Worm (Caenorhabditis elegans) whole organism, early embryonic: ENCODE results near the gene T24H10.1.

ENCODE experiments used
- B0310.2 ChIP-seq: sonication (generic microtip); optimal IDR thresholded peaks from 2 replicates; lab custom pipeline; 2016; ENCODE audit warnings: mild to moderate bottlenecking, missing genetic modification characterization, missing compliant biosample characterization
- F13C5.2 ChIP-seq: sonication (generic microtip); optimal IDR thresholded peaks from 2 replicates; lab custom pipeline; 2017; ENCODE audit warnings: mild to moderate bottlenecking, missing genetic modification characterization, inconsistent platforms, missing compliant biosample characterization
- aly-1 ChIP-seq: sonication (generic microtip); optimal IDR thresholded peaks from 2 replicates; lab custom pipeline; 2016; ENCODE audit warnings: missing genetic modification characterization, missing compliant biosample characterization
- ama-1 ChIP-seq: fragments of 150-350 bp; optimal IDR thresholded peaks from 2 replicates; lab custom pipeline; 2014
- ceh-13 ChIP-seq: fragments of 200-800 bp; sonication (Bioruptor generic); optimal IDR thresholded peaks from 2 replicates; lab custom pipeline; 2018; ENCODE audit warnings: mild to moderate bottlenecking, missing genetic modification characterization, missing compliant biosample characterization
- ceh-36 ChIP-seq: sonication (generic microtip); optimal IDR thresholded peaks from 2 replicates; lab custom pipeline; 2016; ENCODE audit warnings: missing genetic modification characterization, inconsistent platforms, missing compliant biosample characterization
- ets-7 ChIP-seq: sonication (generic microtip); optimal IDR thresholded peaks from 2 replicates; lab custom pipeline; 2016; ENCODE audit warnings: missing genotype, missing genetic modification characterization, missing compliant biosample characterization
- flt-1 ChIP-seq: fragments of 200-800 bp; sonication (Bioruptor generic); IDR thresholded peaks from 2 replicates; pipeline ENCODE4 v1.3.6; 2022; ENCODE audit warnings: missing genetic modification characterization, missing compliant biosample characterization
- hmbx-1 ChIP-seq: sonication (generic microtip); optimal IDR thresholded peaks from 2 replicates; lab custom pipeline; 2016; ENCODE audit warnings: mild to moderate bottlenecking, missing genetic modification characterization, missing compliant biosample characterization
- hmg-4 ChIP-seq: fragments of 200-800 bp; sonication (Bioruptor generic); optimal IDR thresholded peaks from 2 replicates; lab custom pipeline; 2018; ENCODE audit warnings: mild to moderate bottlenecking, missing genetic modification characterization, missing compliant biosample characterization
- hnd-1 ChIP-seq: sonication (generic microtip); optimal IDR thresholded peaks from 2 replicates; lab custom pipeline; 2016; ENCODE audit warnings: missing genetic modification characterization, missing compliant biosample characterization
- pes-1 ChIP-seq: fragments of 200-800 bp; sonication (Bioruptor generic); IDR thresholded peaks from 2 replicates; pipeline ENCODE4 v1.3.6; 2022; ENCODE audit warnings: missing genetic modification reagents, missing genetic modification characterization, missing compliant biosample characterization
- scrt-1 ChIP-seq: fragments of 200-800 bp; sonication (Bioruptor generic); IDR thresholded peaks from 2 replicates; pipeline ENCODE4 v1.3.6; 2022; ENCODE audit warnings: missing genetic modification characterization, missing compliant biosample characterization
- sea-1 ChIP-seq: fragments of 200-800 bp; sonication (Bioruptor generic); conservative IDR thresholded peaks from 2 replicates; pipeline ENCODE4 v1.3.6; 2022; ENCODE audit warnings: missing genetic modification characterization, missing compliant biosample characterization
- tbx-11 ChIP-seq: fragments of 200-800 bp; sonication (Bioruptor generic); IDR thresholded peaks from 2 replicates; pipeline ENCODE4 v1.3.6; 2022; ENCODE audit warnings: missing genetic modification characterization, missing compliant biosample characterization
- tbx-37 ChIP-seq: fragments of 200-800 bp; sonication (Bioruptor generic); conservative IDR thresholded peaks from 2 replicates; pipeline ENCODE4 v1.3.6; 2022; ENCODE audit warnings: missing genetic modification reagents, missing genetic modification characterization, missing compliant biosample characterization
- tra-4 ChIP-seq: sonication (generic microtip); optimal IDR thresholded peaks from 2 replicates; lab custom pipeline; 2017; ENCODE audit warnings: missing genetic modification characterization, missing compliant biosample characterization

The T24H10.1 gene

DNA sequence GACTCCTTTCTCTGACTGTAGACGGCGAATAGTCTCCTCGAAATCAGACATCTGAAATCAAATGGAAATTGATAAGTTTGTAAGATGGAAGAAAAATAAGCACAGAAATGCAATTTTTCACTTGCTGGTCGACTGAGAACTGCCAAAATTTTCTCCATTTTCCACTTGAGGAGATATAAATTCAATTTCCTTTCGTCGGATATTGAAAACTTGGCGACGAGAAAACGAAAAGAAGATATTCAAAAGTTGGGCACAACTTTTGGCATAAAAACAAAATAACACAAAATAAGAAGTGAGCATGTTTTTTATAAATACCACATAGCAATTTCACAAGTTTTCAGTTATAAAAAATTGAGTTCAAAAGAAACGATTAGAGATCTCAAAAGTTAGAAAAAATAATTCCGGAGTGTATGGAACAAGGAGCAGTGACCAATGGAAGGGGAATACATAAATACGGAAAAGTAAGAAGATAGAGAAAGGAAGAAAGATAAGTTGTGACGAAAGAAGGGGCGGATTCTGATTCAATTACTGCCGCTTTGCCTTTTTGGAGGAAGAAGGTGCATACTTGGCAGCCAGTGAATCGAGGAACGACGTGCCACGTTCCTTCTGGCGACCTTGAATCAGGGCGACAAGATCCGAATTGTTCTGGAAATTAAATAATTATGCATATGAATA is 8.1 kb downstream of the T24H10.1 start, which contains the start of gene dyrb-1:
dyrb-1 (minus strand) TSS at position 51 of the 675 bp plus-strand sequence.
- TF ChIP-seq hnd-1 (tag; lab: Kevin White, UChicago), result no peak
- no peak for TF ChIP-seq tra-4
- no peak for TF ChIP-seq flt-1 (GFP tag; lab: Robert Waterston, UW)
- TF ChIP-seq B0310.2 (tag; lab: Kevin White, UChicago), result no peak
- TF ChIP-seq ceh-36 (tag; lab: Kevin White, UChicago), result no peak
- no peak for TF ChIP-seq pes-1 (GFP tag; lab: Robert Waterston, UW)
- no peak for TF ChIP-seq ets-7 (tag; lab: Kevin White, UChicago)
- TF ChIP-seq sea-1, result no peak
- TF ChIP-seq tbx-37 (GFP tag; lab: Robert Waterston, UW), result no peak
- TF ChIP-seq ceh-13 (GFP tag; lab: Kevin White, UChicago), result no peak
- TF ChIP-seq aly-1 (tag; lab: Kevin White, UChicago), result no peak
- TF ChIP-seq tbx-11 (GFP tag; lab: Robert Waterston, UW), result no peak
- TF ChIP-seq hmbx-1 (tag; lab: Kevin White, UChicago), result no peak
- no peak for TF ChIP-seq ama-1 (lab: Kevin White, UChicago)
- no peak for TF ChIP-seq hmg-4
- TF ChIP-seq F13C5.2, result no peak
- no peak for TF ChIP-seq scrt-1 (GFP tag; lab: Robert Waterston, UW)

DNA sequence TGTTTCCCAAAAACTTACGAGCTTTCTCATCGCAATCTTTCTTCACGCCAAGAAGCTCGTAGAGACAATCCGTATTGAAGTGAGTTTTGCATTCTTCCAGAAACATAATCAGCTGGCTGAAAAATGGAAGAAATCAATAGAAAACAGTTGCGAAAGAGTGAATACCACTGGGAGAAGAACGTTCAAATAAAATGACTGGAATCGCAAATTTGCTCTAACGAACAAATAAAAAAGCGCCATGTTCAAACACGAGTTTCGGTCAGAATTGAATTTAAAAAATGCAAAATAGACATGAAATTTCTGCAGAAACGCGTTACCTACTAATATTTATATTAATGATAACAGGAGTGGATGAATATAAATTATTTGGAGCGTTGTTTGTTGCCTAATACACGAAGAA is 9.3 kb downstream of the T24H10.1 start, which contains the start of gene dnj-23:
dnj-23 (minus strand) TSS at position 158 of the 400 bp plus-strand sequence.
- TF ChIP-seq ceh-36 (tag; lab: Kevin White, UChicago) (no peak), scrt-1 (GFP tag; lab: Robert Waterston, UW) (no peak), tra-4 (no peak), aly-1 (tag; lab: Kevin White, UChicago) (no peak), flt-1 (GFP tag; lab: Robert Waterston, UW) (no peak), sea-1 (no peak), ceh-13 (GFP tag; lab: Kevin White, UChicago) (no peak), tbx-37 (GFP tag; lab: Robert Waterston, UW) (no peak), ama-1 (lab: Kevin White, UChicago) (no peak)

ce11 chrII:9108905-9109551 is 9.9 kb downstream of the T24H10.1 start, which contains the start of gene T24H10.4:
TSS of gene T24H10.4 (plus strand) at chrII:9109534.
- TF ChIP-seq ets-7 (tag; lab: Kevin White, UChicago) (no peak), tbx-37 (GFP tag; lab: Robert Waterston, UW) (no peak), tra-4 (no peak), hmbx-1 (tag; lab: Kevin White, UChicago) (no peak), hmg-4 (no peak), ceh-13 (GFP tag; lab: Kevin White, UChicago) (no peak), B0310.2 (tag; lab: Kevin White, UChicago) (no peak), aly-1 (tag; lab: Kevin White, UChicago) (no peak), F13C5.2 (no peak), ama-1 (lab: Kevin White, UChicago) (no peak), hnd-1 (tag; lab: Kevin White, UChicago) (no peak), pes-1 (GFP tag; lab: Robert Waterston, UW) (no peak), scrt-1 (GFP tag; lab: Robert Waterston, UW) (no peak), flt-1 (GFP tag; lab: Robert Waterston, UW) (no peak), sea-1 (no peak), tbx-11 (GFP tag; lab: Robert Waterston, UW) (no peak), ceh-36 (tag; lab: Kevin White, UChicago) (no peak)

ce11 chrII:9111471-9112016 is 12.4 kb downstream of the T24H10.1 start:
- no peak for TF ChIP-seq hnd-1 (tag; lab: Kevin White, UChicago)
- no peak for TF ChIP-seq ets-7 (tag; lab: Kevin White, UChicago)
- no peak for TF ChIP-seq sea-1
- TF ChIP-seq tra-4, result no peak
- TF ChIP-seq ceh-36 (tag; lab: Kevin White, UChicago), result no peak
- no peak for TF ChIP-seq ceh-13 (GFP tag; lab: Kevin White, UChicago)
- TF ChIP-seq hmbx-1 (tag; lab: Kevin White, UChicago), result no peak
- TF ChIP-seq tbx-37 (GFP tag; lab: Robert Waterston, UW), result no peak
- no peak for TF ChIP-seq tbx-11 (GFP tag; lab: Robert Waterston, UW)
- no peak for TF ChIP-seq B0310.2 (tag; lab: Kevin White, UChicago)
- TF ChIP-seq pes-1 (GFP tag; lab: Robert Waterston, UW), result no peak
- TF ChIP-seq ama-1 (lab: Kevin White, UChicago), result no peak
- no peak for TF ChIP-seq flt-1 (GFP tag; lab: Robert Waterston, UW)
- TF ChIP-seq F13C5.2, result no peak

ce11 chrII:9112851-9113250 is 13.7 kb downstream of the T24H10.1 start, which contains the start of gene jun-1:
TSS of gene jun-1 (plus strand) at chrII:9113157.
- TF ChIP-seq sea-1 (no peak), tbx-37 (GFP tag; lab: Robert Waterston, UW) (no peak), F13C5.2 (no peak), hnd-1 (tag; lab: Kevin White, UChicago) (no peak), ceh-36 (tag; lab: Kevin White, UChicago) (no peak), B0310.2 (tag; lab: Kevin White, UChicago) (no peak), ceh-13 (GFP tag; lab: Kevin White, UChicago) (no peak), ama-1 (lab: Kevin White, UChicago) (no peak), tbx-11 (GFP tag; lab: Robert Waterston, UW) (no peak), pes-1 (GFP tag; lab: Robert Waterston, UW) (no peak), tra-4 (no peak), scrt-1 (GFP tag; lab: Robert Waterston, UW) (0 out of 2 replicates have a peak, but pooled peaks have one; percentile 6), hmbx-1 (tag; lab: Kevin White, UChicago) (no peak), hmg-4 (peak; percentile 26)

DNA sequence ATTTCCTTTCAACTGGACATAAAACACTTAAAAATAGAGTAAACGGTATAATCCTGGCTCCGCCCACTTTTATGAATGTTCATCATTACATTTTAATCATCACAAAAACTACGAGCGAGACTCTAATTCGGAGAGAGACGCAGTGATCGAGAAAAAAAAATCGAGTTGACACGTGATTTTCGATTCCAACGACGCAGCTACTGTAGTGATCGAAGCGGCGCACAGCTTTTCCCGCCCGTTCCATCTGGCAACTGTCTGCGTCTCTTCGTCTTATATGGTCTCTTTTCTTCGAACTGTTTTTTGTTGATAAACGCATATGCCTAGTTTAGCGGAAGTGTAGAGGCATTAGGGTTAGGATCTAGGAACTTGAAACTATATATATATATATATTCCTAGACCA is 14.6 kb downstream of the T24H10.1 start:
- TF ChIP-seq scrt-1 (GFP tag; lab: Robert Waterston, UW), result no peak
- TF ChIP-seq ceh-36 (tag; lab: Kevin White, UChicago), result no peak
- no peak for TF ChIP-seq flt-1 (GFP tag; lab: Robert Waterston, UW)
- no peak for TF ChIP-seq hmg-4
- TF ChIP-seq ama-1 (lab: Kevin White, UChicago), result no peak
- no peak for TF ChIP-seq aly-1 (tag; lab: Kevin White, UChicago)
- no peak for TF ChIP-seq F13C5.2
- no peak for TF ChIP-seq B0310.2 (tag; lab: Kevin White, UChicago)
- TF ChIP-seq hmbx-1 (tag; lab: Kevin White, UChicago), result no peak
- no peak for TF ChIP-seq sea-1
- TF ChIP-seq tbx-11 (GFP tag; lab: Robert Waterston, UW), result no peak
- no peak for TF ChIP-seq tra-4
- TF ChIP-seq hnd-1 (tag; lab: Kevin White, UChicago), result no peak
- no peak for TF ChIP-seq ceh-13 (GFP tag; lab: Kevin White, UChicago)
- no peak for TF ChIP-seq ets-7 (tag; lab: Kevin White, UChicago)
- no peak for TF ChIP-seq tbx-37 (GFP tag; lab: Robert Waterston, UW)
- no peak for TF ChIP-seq pes-1 (GFP tag; lab: Robert Waterston, UW)
